Worm (Caenorhabditis elegans) whole organism, L1 larva: ENCODE data around the gene snt-1.

Experiments used
- ama-1 ChIP-seq: fragments of 150-350 bp; optimal IDR thresholded peaks from 2 replicates; lab custom pipeline; 2014
- blmp-1 ChIP-seq: fragments of 150-350 bp; optimal IDR thresholded peaks from 2 replicates; lab custom pipeline; 2014; ENCODE audit warnings: missing biosample characterization, missing genetic modification characterization
- fos-1 ChIP-seq: fragments of 150-350 bp; optimal IDR thresholded peaks from 2 replicates; lab custom pipeline; 2014; ENCODE audit warnings: missing biosample characterization, missing genetic modification characterization
- jun-1 ChIP-seq: fragments of 150-350 bp; optimal IDR thresholded peaks from 2 replicates; lab custom pipeline; 2014; ENCODE audit warnings: missing biosample characterization, missing genetic modification reagents, missing genetic modification characterization
- nhr-76 ChIP-seq: sonication (generic microtip); optimal IDR thresholded peaks from 2 replicates; lab custom pipeline; 2017; ENCODE audit warnings: missing biosample characterization, missing genetic modification characterization
- swsn-7 ChIP-seq: sonication (generic microtip); optimal IDR thresholded peaks from 2 replicates; lab custom pipeline; 2016; ENCODE audit warnings: missing genetic modification characterization, missing compliant biosample characterization

- no peak for TF ChIP-seq fos-1 (tag; lab: Kevin White, UChicago)
- TF ChIP-seq jun-1 (tag; lab: Kevin White, UChicago) = no peak
- no peak for TF ChIP-seq blmp-1 (tag; lab: Kevin White, UChicago)
- TF ChIP-seq nhr-76 (tag; lab: Kevin White, UChicago) = no peak
- TF ChIP-seq swsn-7 (tag; lab: Kevin White, UChicago) = no peak
- TF ChIP-seq ama-1 = no peak
These were observed 27.4 kb upstream of the snt-1 start, which contains the start of gene gldi-2 for ce11 chrII:6783377-6783829.
